Worm (Caenorhabditis elegans): ENCODE data around the gene elmd-1.
A peak's percentile ranks its signal among the peaks of the same experiment; 100 is the strongest.

The elmd-1 gene

DNA sequence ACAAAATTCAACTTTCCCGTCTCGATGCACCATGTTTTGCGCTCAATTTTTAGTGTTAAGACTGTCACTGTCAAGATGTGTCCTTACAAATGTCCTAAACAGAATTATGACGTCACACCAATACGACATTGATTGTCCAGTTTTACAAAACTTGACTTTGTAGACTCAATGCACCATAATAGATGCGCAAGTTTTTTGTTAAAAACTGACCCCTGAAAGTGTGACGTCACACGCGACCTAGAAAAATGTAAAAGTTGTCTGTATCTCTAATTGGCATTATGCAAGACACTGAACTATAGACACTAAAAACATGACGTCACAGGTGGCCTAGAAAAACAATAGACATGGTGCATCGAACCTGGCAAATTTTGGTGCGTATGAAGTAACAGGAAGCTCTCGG lies 38.6 kb upstream of the elmd-1 start:
- TF ChIP-seq F49E8.2 (tag; optimal IDR thresholded peaks at IDR 0.05; ENCODE audit: borderline replicate concordance) = no peak
- no peak for TF ChIP-seq lin-15B (tag; optimal IDR thresholded peaks at IDR 0.05)
- no peak for TF ChIP-seq ama-1 (optimal IDR thresholded peaks at IDR 0.05)
- no peak for TF ChIP-seq nhr-25 (tag; optimal IDR thresholded peaks at IDR 0.05; ENCODE audit: borderline replicate concordance, insufficient read depth)
- TF ChIP-seq snpc-4 (tag; optimal IDR thresholded peaks at IDR 0.05) = no peak
- TF ChIP-seq ceh-82 (tag; optimal IDR thresholded peaks at IDR 0.05) = no peak
- TF ChIP-seq duxl-1 (tag; optimal IDR thresholded peaks at IDR 0.05; ENCODE audit: poor library complexity) = no peak
- no peak for TF ChIP-seq saeg-2 (GFP tag; IDR thresholded peaks at IDR 0.05)
- no peak for TF ChIP-seq mxl-3 (GFP tag; optimal IDR thresholded peaks at IDR 0.05)
- TF ChIP-seq nhr-41 (GFP tag; IDR thresholded peaks at IDR 0.05) = no peak
- TF ChIP-seq daf-19 (GFP tag; conservative IDR thresholded peaks at IDR 0.05) = no peak

DNA sequence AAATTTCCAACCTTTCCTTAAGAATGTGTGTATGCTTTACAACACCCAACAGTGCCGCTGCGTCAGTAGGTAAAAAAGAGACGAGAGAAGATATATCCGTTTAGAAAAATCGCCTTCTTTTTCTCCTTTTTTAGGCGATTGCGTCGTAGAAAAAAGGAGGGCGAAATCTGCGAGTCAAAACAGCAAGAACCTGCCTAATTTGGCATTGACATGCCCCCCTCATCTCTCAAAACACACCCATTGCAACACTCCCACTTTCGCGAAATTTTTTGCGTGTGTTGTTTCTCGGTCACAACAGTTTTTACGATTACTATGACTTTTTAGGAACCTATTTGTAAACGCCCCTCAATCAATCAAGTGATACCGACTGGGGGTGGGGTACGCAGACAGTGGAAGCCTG lies 38.0 kb upstream of the elmd-1 start:
- TF ChIP-seq daf-16 (GFP tag; optimal IDR thresholded peaks at IDR 0.05) (no peak), daf-16 (tag; optimal IDR thresholded peaks at IDR 0.05) (no peak), lin-1 (GFP tag; IDR thresholded peaks at IDR 0.05) (no peak), tag-97 (GFP tag; IDR thresholded peaks at IDR 0.05) (no peak), Y105C5A.15 (GFP tag; IDR thresholded peaks at IDR 0.05) (no peak), snpc-4 (tag; optimal IDR thresholded peaks at IDR 0.05) (no peak), ZK546.5 (tag; optimal IDR thresholded peaks at IDR 0.05) (no peak), lin-39 (tag; optimal IDR thresholded peaks at IDR 0.05) (no peak), arid-1 (GFP tag; conservative IDR thresholded peaks at IDR 0.05) (no peak), spr-3 (GFP tag; optimal IDR thresholded peaks at IDR 0.05) (no peak), pqm-1 (tag; optimal IDR thresholded peaks at IDR 0.05) (no peak)

DNA sequence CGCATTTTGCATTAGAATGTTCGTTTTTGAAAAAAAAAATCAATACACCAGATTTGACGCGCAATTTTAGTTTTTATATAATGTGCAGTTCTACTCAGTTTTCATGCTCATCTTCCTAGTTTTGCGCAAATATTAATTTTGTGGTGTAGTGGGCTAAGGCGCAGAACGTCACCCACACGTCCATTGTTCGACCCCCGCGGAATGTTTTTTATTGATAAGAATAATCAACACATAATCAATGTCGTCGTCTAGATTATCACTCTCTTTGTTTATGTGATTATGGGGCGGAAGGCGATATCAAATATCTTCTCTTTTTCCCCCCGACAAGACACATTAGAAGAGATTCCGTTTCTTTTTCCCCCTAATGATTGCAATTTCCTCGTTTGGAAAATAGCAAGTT lies 33.9 kb upstream of the elmd-1 start:
- peak in 1 of 2 experiments; percentile 47 for TF ChIP-seq unc-62 (GFP tag; optimal IDR thresholded peaks at IDR 0.05 in 1 of 2)
- TF ChIP-seq unc-62 (tag; optimal IDR thresholded peaks at IDR 0.05) = no peak
- TF ChIP-seq dmd-8 (GFP tag; IDR thresholded peaks at IDR 0.05) = no peak
- peak; percentile 20 for TF ChIP-seq nhr-28 (tag; optimal IDR thresholded peaks at IDR 0.05)

DNA sequence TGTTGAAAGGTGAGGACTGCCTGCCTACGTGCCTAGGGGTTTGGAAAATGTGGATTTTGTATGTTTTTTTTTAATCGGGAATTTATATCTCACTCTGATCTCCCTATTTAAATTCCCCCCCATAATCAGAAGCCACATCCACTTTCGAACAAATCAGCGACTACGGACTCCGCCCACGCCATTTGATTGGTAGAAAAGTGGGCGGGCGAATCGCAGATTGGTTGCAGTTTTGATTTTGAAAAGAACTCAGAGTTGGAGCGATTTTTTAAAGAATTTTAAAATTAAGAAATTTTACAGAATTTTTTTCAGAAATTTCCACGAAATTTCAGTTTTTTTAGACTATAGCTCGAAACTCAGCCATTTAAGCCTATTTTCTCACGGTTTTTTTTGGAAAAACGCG lies 29.7 kb upstream of the elmd-1 start:
- TF ChIP-seq F26F4.8 (GFP tag; conservative IDR thresholded peaks at IDR 0.05) (no peak), ceh-44 (GFP tag; IDR thresholded peaks at IDR 0.05) (no peak), nhr-77 (tag; optimal IDR thresholded peaks at IDR 0.05) (no peak), gei-8 (GFP tag; optimal IDR thresholded peaks at IDR 0.05) (no peak), unc-39 (tag; optimal IDR thresholded peaks at IDR 0.05) (no peak), Y48G9A.11 (GFP tag; IDR thresholded peaks at IDR 0.05) (no peak), lin-38 (GFP tag; IDR thresholded peaks at IDR 0.05) (no peak), ctbp-1 (GFP tag; IDR thresholded peaks at IDR 0.05) (no peak), lin-13 (GFP tag; optimal IDR thresholded peaks at IDR 0.05) (no peak), php-3 (GFP tag; IDR thresholded peaks at IDR 0.05) (no peak), F10B5.3 (tag; optimal IDR thresholded peaks at IDR 0.05) (no peak), F49E8.2 (tag; optimal IDR thresholded peaks at IDR 0.05; ENCODE audit: borderline replicate concordance) (no peak), unc-130 (GFP tag; optimal IDR thresholded peaks at IDR 0.05) (no peak), rbr-2 (tag; optimal IDR thresholded peaks at IDR 0.05) (no peak), ceh-62 (tag; optimal IDR thresholded peaks at IDR 0.05) (no peak), nhr-76 (tag; optimal IDR thresholded peaks at IDR 0.05) (no peak), spr-3 (GFP tag; optimal IDR thresholded peaks at IDR 0.05) (no peak), unc-62 (GFP tag; optimal IDR thresholded peaks at IDR 0.05 in 1 of 2) (no peak), unc-62 (tag; optimal IDR thresholded peaks at IDR 0.05) (no peak)

All from whole organism, L4 larva.